Worm (Caenorhabditis elegans): Measurements from ENCODE around the gene F41C3.7.

The F41C3.7 gene

ce11 chrII:4752257-4752728 lies 22.5 kb downstream of the F41C3.7 start, which contains the start of gene F41C3.1:
Gene F41C3.1, plus strand, starts transcription at chrII:4752307.
- TF ChIP-seq nhr-85 (tag) (peak; percentile 8), unc-130 (tag; optimal IDR thresholded peaks at IDR 0.05) (no peak)

ce11 chrII:4753133-4753532 lies 23.3 kb downstream of the F41C3.7 start, which contains the start of gene C27D9.1:
Gene C27D9.1, plus strand, starts transcription at chrII:4753413.
- TF ChIP-seq ces-1 (GFP tag; optimal IDR thresholded peaks at IDR 0.05) = no peak
- TF ChIP-seq swsn-7 (tag; optimal IDR thresholded peaks at IDR 0.05) = no peak
- TF ChIP-seq nhr-11 (tag; optimal IDR thresholded peaks at IDR 0.05) = no peak
- TF ChIP-seq lin-39 (tag; optimal IDR thresholded peaks at IDR 0.05) = no peak
- no peak for TF ChIP-seq hpl-2 (GFP tag; optimal IDR thresholded peaks at IDR 0.05)
- TF ChIP-seq egl-27 (tag; optimal IDR thresholded peaks at IDR 0.05) = no peak
- TF ChIP-seq lin-35 (GFP tag; optimal IDR thresholded peaks at IDR 0.05) = no peak
- no peak for TF ChIP-seq nhr-19 (GFP tag; conservative IDR thresholded peaks at IDR 0.05)
- no peak for TF ChIP-seq aly-2 (tag; optimal IDR thresholded peaks at IDR 0.05)
- no peak for TF ChIP-seq fos-1 (tag; optimal IDR thresholded peaks at IDR 0.05)
- TF ChIP-seq irx-1 (tag; optimal IDR thresholded peaks at IDR 0.05) = no peak
- no peak for TF ChIP-seq ceh-8 (GFP tag; optimal IDR thresholded peaks at IDR 0.05)
- TF ChIP-seq unc-98 (GFP tag; IDR thresholded peaks at IDR 0.05) = no peak
- TF ChIP-seq ceh-88 (GFP tag; IDR thresholded peaks at IDR 0.05) = no peak
- no peak for TF ChIP-seq zip-4 (GFP tag; optimal IDR thresholded peaks at IDR 0.05)
- no peak for TF ChIP-seq nhr-47 (tag; optimal IDR thresholded peaks at IDR 0.05)

- TF ChIP-seq elt-3 (tag; optimal IDR thresholded peaks at IDR 0.05) (no peak), swsn-7 (tag; optimal IDR thresholded peaks at IDR 0.05) (no peak)
These were observed 25.8 kb downstream of the F41C3.7 start for ce11 chrII:4755654-4756053.

- TF ChIP-seq mep-1 (tag; optimal IDR thresholded peaks at IDR 0.05) (no peak), nhr-11 (tag; optimal IDR thresholded peaks at IDR 0.05) (no peak), isw-1 (GFP tag; IDR thresholded peaks at IDR 0.05) (no peak), swsn-7 (tag; optimal IDR thresholded peaks at IDR 0.05) (no peak), zip-4 (GFP tag; optimal IDR thresholded peaks at IDR 0.05) (no peak)
These were observed 26.9 kb downstream of the F41C3.7 start, which contains the start of gene C27D9.2 for ce11 chrII:4756751-4757150. Gene C27D9.2, minus strand, starts transcription at chrII:4756851.

- TF ChIP-seq nhr-76 (tag; optimal IDR thresholded peaks at IDR 0.05) (no peak), aha-1 (tag; optimal IDR thresholded peaks at IDR 0.05) (no peak), irx-1 (tag; optimal IDR thresholded peaks at IDR 0.05) (no peak), unc-62 (GFP tag; optimal IDR thresholded peaks at IDR 0.05) (no peak), ceh-82 (tag; optimal IDR thresholded peaks at IDR 0.05) (no peak)
These were observed 28.6 kb downstream of the F41C3.7 start, which contains the start of gene F26G1.3 for ce11 chrII:4758462-4758861. Gene F26G1.3, plus strand, starts transcription at chrII:4758762.

- TF ChIP-seq ceh-88 (GFP tag; IDR thresholded peaks at IDR 0.05) (no peak), nhr-20 (tag; optimal IDR thresholded peaks at IDR 0.05) (peak; percentile 50), pag-3 (tag; optimal IDR thresholded peaks at IDR 0.05; ENCODE audit: borderline replicate concordance, insufficient read depth) (no peak), aly-2 (tag; optimal IDR thresholded peaks at IDR 0.05) (no peak), nhr-71 (tag; optimal IDR thresholded peaks at IDR 0.05) (peak; percentile 13), nhr-85 (tag) (peak; percentile 91), lin-14 (GFP tag; optimal IDR thresholded peaks at IDR 0.05) (peak; percentile 53)
These were observed 30.0 kb downstream of the F41C3.7 start for ce11 chrII:4759835-4760234.

- TF ChIP-seq lin-14 (GFP tag; optimal IDR thresholded peaks at IDR 0.05) (peak; percentile 37), ceh-82 (tag; optimal IDR thresholded peaks at IDR 0.05) (no peak), nhr-20 (tag; optimal IDR thresholded peaks at IDR 0.05) (peak; percentile 48), blmp-1 (tag; optimal IDR thresholded peaks at IDR 0.05) (peak; percentile 36), nhr-85 (tag) (peak; percentile 93), nhr-90 (tag; optimal IDR thresholded peaks at IDR 0.05; ENCODE audit: poor library complexity) (no peak), lin-39 (tag; optimal IDR thresholded peaks at IDR 0.05) (no peak), tbx-2 (tag; optimal IDR thresholded peaks at IDR 0.05) (no peak), nhr-71 (tag; optimal IDR thresholded peaks at IDR 0.05) (peak; percentile 31), lsy-2 (tag; optimal IDR thresholded peaks at IDR 0.05) (peak in 1 of 2 experiments; percentile 38), lin-35 (GFP tag; optimal IDR thresholded peaks at IDR 0.05) (peak in 1 of 2 experiments; percentile 4), snu-23 (GFP tag; optimal IDR thresholded peaks at IDR 0.05) (peak; percentile 9), nhr-12 (tag; optimal IDR thresholded peaks at IDR 0.05) (no peak), hlh-4 (tag; optimal IDR thresholded peaks at IDR 0.05) (no peak), skn-1 (tag; optimal IDR thresholded peaks at IDR 0.05) (no peak)
These were observed 31.2 kb downstream of the F41C3.7 start for ce11 chrII:4761020-4761419.

All from whole organism, L1 larva.